Worm (Caenorhabditis elegans): ENCODE results near the gene C55A6.4.

Gene C55A6.4

ce11 chrV:11497475-11497874 is 20.2 kb downstream of the C55A6.4 start:
- TF ChIP-seq ref-2 (tag; optimal IDR thresholded peaks at IDR 0.05) (no peak), pqm-1 (tag; optimal IDR thresholded peaks at IDR 0.05) (no peak), nhr-232 (tag; optimal IDR thresholded peaks at IDR 0.05) (no peak), elt-2 (tag; optimal IDR thresholded peaks at IDR 0.05) (no peak), ceh-2 (tag; optimal IDR thresholded peaks at IDR 0.05) (no peak)

DNA sequence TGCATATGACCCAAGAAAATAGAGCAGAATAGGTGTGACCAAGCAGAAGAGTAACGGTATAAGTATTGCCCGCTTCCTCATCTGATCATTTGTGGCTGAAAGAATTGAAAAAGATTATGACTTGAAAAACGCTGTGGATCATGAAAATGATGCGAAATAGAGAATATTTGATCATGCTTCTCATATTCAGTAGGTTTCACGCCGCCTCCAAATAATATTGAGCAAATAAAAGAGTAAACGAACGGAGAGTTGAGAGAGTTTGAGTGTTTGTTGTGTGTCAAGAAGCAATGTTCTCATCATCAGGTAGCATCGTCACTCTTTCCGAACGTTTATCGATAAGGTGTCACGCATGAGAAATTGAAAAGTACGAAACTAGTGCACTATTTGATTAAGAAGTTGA is 21.4 kb downstream of the C55A6.4 start, which contains the start of gene htrl-1:
Gene htrl-1 (minus strand): TSS at position 101 of the 400 bp plus-strand sequence.
- TF ChIP-seq dve-1 (tag; optimal IDR thresholded peaks at IDR 0.05) (no peak), elt-2 (tag; optimal IDR thresholded peaks at IDR 0.05) (no peak), C08G9.2 (tag; optimal IDR thresholded peaks at IDR 0.05) (no peak), pros-1 (tag; optimal IDR thresholded peaks at IDR 0.05) (no peak), ceh-14 (tag; optimal IDR thresholded peaks at IDR 0.05) (no peak), T23F11.4 (GFP tag; optimal IDR thresholded peaks at IDR 0.05) (no peak), K02D7.2 (tag; optimal IDR thresholded peaks at IDR 0.05) (no peak), syd-9 (tag; optimal IDR thresholded peaks at IDR 0.05) (no peak), ceh-30 (tag; optimal IDR thresholded peaks at IDR 0.05) (no peak), pat-9 (tag; optimal IDR thresholded peaks at IDR 0.05) (no peak), gmeb-2 (tag; optimal IDR thresholded peaks at IDR 0.05) (no peak), hlh-13 (GFP tag; optimal IDR thresholded peaks at IDR 0.05) (no peak), nhr-232 (tag; optimal IDR thresholded peaks at IDR 0.05) (no peak), nfya-1 (tag; optimal IDR thresholded peaks at IDR 0.05) (no peak), ama-1 (optimal IDR thresholded peaks at IDR 0.05) (no peak), fkh-6 (tag; optimal IDR thresholded peaks at IDR 0.05) (no peak), mec-3 (tag; optimal IDR thresholded peaks at IDR 0.05; ENCODE audit: borderline replicate concordance) (no peak), ceh-34 (tag; optimal IDR thresholded peaks at IDR 0.05) (no peak), fkh-10 (GFP tag; optimal IDR thresholded peaks at IDR 0.05) (no peak)

- TF ChIP-seq ahr-1 (tag; optimal IDR thresholded peaks at IDR 0.05) (no peak), fkh-6 (tag; optimal IDR thresholded peaks at IDR 0.05) (no peak), sox-4 (tag; optimal IDR thresholded peaks at IDR 0.05) (no peak), pha-4 (tag; optimal IDR thresholded peaks at IDR 0.05) (no peak), elt-4 (tag; optimal IDR thresholded peaks at IDR 0.05) (no peak), ttx-3 (tag; optimal IDR thresholded peaks at IDR 0.05) (no peak), unc-42 (tag; optimal IDR thresholded peaks at IDR 0.05) (no peak), madf-2 (tag; optimal IDR thresholded peaks at IDR 0.05) (no peak), hlh-8 (tag; optimal IDR thresholded peaks at IDR 0.05) (no peak), ceh-14 (tag; optimal IDR thresholded peaks at IDR 0.05) (no peak), pros-1 (tag; optimal IDR thresholded peaks at IDR 0.05) (no peak), odd-2 (tag; optimal IDR thresholded peaks at IDR 0.05) (no peak), tbx-2 (tag; optimal IDR thresholded peaks at IDR 0.05) (no peak), ceh-31 (tag; optimal IDR thresholded peaks at IDR 0.05) (no peak), lin-11 (tag; optimal IDR thresholded peaks at IDR 0.05) (no peak), syd-9 (tag; optimal IDR thresholded peaks at IDR 0.05) (no peak), zip-5 (tag; optimal IDR thresholded peaks at IDR 0.05) (no peak), ref-2 (tag; optimal IDR thresholded peaks at IDR 0.05) (no peak)
Observed at ce11 chrV:11492456-11492855, 25.2 kb downstream of the C55A6.4 start, which contains the start of gene T11F9.21. Gene T11F9.21 (plus strand): TSS chrV:11492756.

DNA sequence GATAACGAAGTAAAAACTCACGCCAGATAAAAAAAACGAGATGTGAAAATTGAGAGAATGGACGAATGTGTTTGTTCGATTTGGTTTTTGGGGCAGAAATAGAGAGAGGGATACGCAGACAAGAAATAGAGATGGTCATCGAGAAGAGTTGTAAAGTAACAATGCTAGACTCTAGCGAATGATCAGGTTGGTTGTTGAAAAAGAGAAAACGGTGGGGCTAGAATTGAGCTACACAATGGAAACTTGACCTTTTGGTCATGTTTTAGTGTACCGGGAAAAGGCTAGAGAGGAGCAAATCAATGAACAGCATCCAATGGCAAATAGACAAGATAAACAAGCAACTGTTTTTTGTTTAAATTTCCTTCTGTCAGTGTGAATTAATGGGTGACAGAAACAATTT is 27.3 kb downstream of the C55A6.4 start, which contains the start of gene dhs-19:
Gene dhs-19 (minus strand): TSS at position 101 of the 400 bp plus-strand sequence.
- TF ChIP-seq elt-4 (tag; optimal IDR thresholded peaks at IDR 0.05), result no peak
- TF ChIP-seq T23F11.4 (GFP tag; optimal IDR thresholded peaks at IDR 0.05), result no peak
- no peak for TF ChIP-seq ceh-2 (tag; optimal IDR thresholded peaks at IDR 0.05)
- TF ChIP-seq ceh-30 (tag; optimal IDR thresholded peaks at IDR 0.05), result no peak
- TF ChIP-seq pha-4 (tag; optimal IDR thresholded peaks at IDR 0.05), result no peak
- no peak for TF ChIP-seq K09A11.1 (tag; optimal IDR thresholded peaks at IDR 0.05; ENCODE audit: insufficient read depth)
- no peak for TF ChIP-seq ztf-16 (tag; optimal IDR thresholded peaks at IDR 0.05)
- no peak for TF ChIP-seq ceh-22 (tag; optimal IDR thresholded peaks at IDR 0.05)
- TF ChIP-seq hlh-15 (tag; optimal IDR thresholded peaks at IDR 0.05), result no peak
- TF ChIP-seq lin-11 (tag; optimal IDR thresholded peaks at IDR 0.05), result no peak
- no peak for TF ChIP-seq gmeb-2 (tag; optimal IDR thresholded peaks at IDR 0.05)
- TF ChIP-seq Y22D7AL.16 (tag; optimal IDR thresholded peaks at IDR 0.05), result no peak
- no peak for TF ChIP-seq ceh-9 (tag; optimal IDR thresholded peaks at IDR 0.05)
- no peak for TF ChIP-seq npax-4 (tag; optimal IDR thresholded peaks at IDR 0.05)
- TF ChIP-seq pag-3 (tag; optimal IDR thresholded peaks at IDR 0.05; ENCODE audit: borderline replicate concordance), result no peak
- no peak for TF ChIP-seq hlh-13 (GFP tag; optimal IDR thresholded peaks at IDR 0.05)
